Worm (Caenorhabditis elegans): Measurements from ENCODE around the gene dnj-19.
A peak's percentile ranks its signal among the peaks of the same experiment; 100 is the strongest.

dnj-19 gene

ce11 chrV:5504807-5505442 lies at the start of gene dnj-19, which contains the start of gene nhr-47:
Gene dnj-19, minus strand, starts transcription at chrV:5504857.
Gene nhr-47, plus strand, starts transcription at chrV:5505253.
- TF ChIP-seq elt-2 (tag; optimal IDR thresholded peaks at IDR 0.05) (peak; percentile 80), mml-1 (tag; optimal IDR thresholded peaks at IDR 0.05) (no peak), nhr-28 (tag; optimal IDR thresholded peaks at IDR 0.05) (no peak), elt-3 (tag; optimal IDR thresholded peaks at IDR 0.05) (no peak), fos-1 (tag; optimal IDR thresholded peaks at IDR 0.05) (no peak), nhr-23 (tag; optimal IDR thresholded peaks at IDR 0.05) (peak; percentile 91), ama-1 (optimal IDR thresholded peaks at IDR 0.05) (peak; percentile 68), nhr-76 (tag; optimal IDR thresholded peaks at IDR 0.05) (no peak), lin-15B (tag; optimal IDR thresholded peaks at IDR 0.05) (peak; percentile 84), ZK546.5 (tag; optimal IDR thresholded peaks at IDR 0.05) (no peak), ztf-4 (tag; optimal IDR thresholded peaks at IDR 0.05) (peak; percentile 59), pqm-1 (tag; optimal IDR thresholded peaks at IDR 0.05) (peak; percentile 26), nhr-11 (tag; optimal IDR thresholded peaks at IDR 0.05) (no peak), fkh-2 (tag; optimal IDR thresholded peaks at IDR 0.05) (no peak), unc-39 (tag; optimal IDR thresholded peaks at IDR 0.05) (no peak), egl-5 (tag; optimal IDR thresholded peaks at IDR 0.05) (peak; percentile 42), mdl-1 (tag; optimal IDR thresholded peaks at IDR 0.05) (peak; percentile 24), ceh-82 (tag; optimal IDR thresholded peaks at IDR 0.05) (peak; percentile 66), aly-2 (tag; optimal IDR thresholded peaks at IDR 0.05) (no peak), ztf-11 (tag; optimal IDR thresholded peaks at IDR 0.05) (no peak), pha-4 (tag; optimal IDR thresholded peaks at IDR 0.05) (peak; percentile 85), zag-1 (tag; optimal IDR thresholded peaks at IDR 0.05) (no peak), lsy-12 (tag; optimal IDR thresholded peaks at IDR 0.05) (peak; percentile 93), daf-12 (tag; optimal IDR thresholded peaks at IDR 0.05) (no peak), fkh-10 (GFP tag; optimal IDR thresholded peaks at IDR 0.05) (peak; percentile 56), hmg-11 (tag; optimal IDR thresholded peaks at IDR 0.05) (peak; percentile 82), nhr-25 (tag; optimal IDR thresholded peaks at IDR 0.05) (peak; percentile 92), ceh-9 (tag; optimal IDR thresholded peaks at IDR 0.05) (no peak), egl-27 (tag; optimal IDR thresholded peaks at IDR 0.05) (peak; percentile 48), nhr-43 (tag; optimal IDR thresholded peaks at IDR 0.05; ENCODE audit: poor library complexity, severe bottlenecking) (peak; percentile 87), nhr-67 (tag; optimal IDR thresholded peaks at IDR 0.05) (no peak), jun-1 (tag; optimal IDR thresholded peaks at IDR 0.05) (peak; percentile 91), sea-2 (GFP tag; optimal IDR thresholded peaks at IDR 0.05) (no peak), tbx-2 (tag; optimal IDR thresholded peaks at IDR 0.05) (peak; percentile 90), ceh-16 (tag; optimal IDR thresholded peaks at IDR 0.05) (no peak), eor-1 (tag; optimal IDR thresholded peaks at IDR 0.05) (no peak), nhr-237 (tag; optimal IDR thresholded peaks at IDR 0.05) (no peak), skn-1 (tag; optimal IDR thresholded peaks at IDR 0.05) (peak; percentile 85), elt-1 (tag; optimal IDR thresholded peaks at IDR 0.05) (peak; percentile 21), unc-62 (GFP tag; optimal IDR thresholded peaks at IDR 0.05) (no peak), lin-39 (tag; optimal IDR thresholded peaks at IDR 0.05) (peak; percentile 92), R02D3.7 (tag; optimal IDR thresholded peaks at IDR 0.05) (peak; percentile 70), snpc-4 (tag; optimal IDR thresholded peaks at IDR 0.05) (peak; percentile 86), ceh-28 (tag; optimal IDR thresholded peaks at IDR 0.05) (peak; percentile 87), nhr-77 (tag; optimal IDR thresholded peaks at IDR 0.05) (peak; percentile 21), nhr-12 (tag; optimal IDR thresholded peaks at IDR 0.05) (no peak), nfya-1 (tag; optimal IDR thresholded peaks at IDR 0.05; ENCODE audit: insufficient read depth) (peak; percentile 89)

Data from whole organism, L3 larva.